Worm (Caenorhabditis elegans): Measurements from ENCODE around the gene clec-223.

DNA sequence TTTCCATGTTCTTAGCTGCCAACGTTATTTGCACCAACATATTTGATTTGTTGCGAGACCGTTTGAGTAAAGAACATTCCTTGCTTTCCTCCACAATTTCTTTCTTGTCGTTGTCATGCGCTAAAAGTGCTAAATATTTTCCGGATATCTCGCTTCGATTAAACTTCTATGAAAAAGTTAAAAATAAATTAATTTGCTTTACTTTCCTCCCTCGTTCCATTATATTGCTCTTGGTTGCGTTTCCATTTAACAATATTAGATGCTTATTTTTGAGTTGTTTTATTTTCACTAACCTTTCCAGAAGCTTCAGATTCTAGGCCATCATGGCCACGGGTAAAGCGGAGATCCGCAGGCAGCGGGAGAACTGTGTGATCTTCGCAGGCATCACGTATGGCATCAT, 31.4 kb upstream of the clec-223 start, which contains the start of gene pgap-1:
- TF ChIP-seq skn-1 (tag; optimal IDR thresholded peaks at IDR 0.05) (no peak), lin-35 (GFP tag; optimal IDR thresholded peaks at IDR 0.05) (no peak), blmp-1 (tag; optimal IDR thresholded peaks at IDR 0.05) (no peak), nhr-77 (tag; optimal IDR thresholded peaks at IDR 0.05) (no peak), lir-3 (tag; optimal IDR thresholded peaks at IDR 0.05; ENCODE audit: poor library complexity) (no peak), tbx-2 (tag; optimal IDR thresholded peaks at IDR 0.05) (no peak), nhr-11 (tag; optimal IDR thresholded peaks at IDR 0.05) (no peak), fkh-10 (GFP tag; optimal IDR thresholded peaks at IDR 0.05) (no peak), egl-27 (tag; optimal IDR thresholded peaks at IDR 0.05) (no peak)
